Fruit fly (Drosophila melanogaster): Measurements from ENCODE around the gene Traf6.

Traf6 gene

dm6 chrX:8152077-8152476, 5.1 kb downstream of the Traf6 start, which contains the start of gene Gbeta5:
Gbeta5 (minus strand) TSS chrX:8152275.
- TF ChIP-seq Myc (optimal IDR thresholded peaks at IDR 0.05) (no peak), insv (optimal IDR thresholded peaks at IDR 0.05) (no peak), Sin3A (optimal IDR thresholded peaks at IDR 0.05) (no peak), h (optimal IDR thresholded peaks at IDR 0.05) (no peak), psq (optimal IDR thresholded peaks at IDR 0.05) (no peak), ttk (optimal IDR thresholded peaks at IDR 0.05) (no peak)

dm6 chrX:8148556-8148955, 8.6 kb downstream of the Traf6 start, which contains the start of gene CG10959:
CG10959 (plus strand) TSS chrX:8148783.
- TF ChIP-seq Myc (optimal IDR thresholded peaks at IDR 0.05) (no peak), psq (optimal IDR thresholded peaks at IDR 0.05) (no peak)

- TF ChIP-seq ttk (optimal IDR thresholded peaks at IDR 0.05): no peak
- no peak for TF ChIP-seq insv (optimal IDR thresholded peaks at IDR 0.05)
- TF ChIP-seq Sin3A (optimal IDR thresholded peaks at IDR 0.05): no peak
- TF ChIP-seq h (optimal IDR thresholded peaks at IDR 0.05): no peak
- no peak for TF ChIP-seq psq (optimal IDR thresholded peaks at IDR 0.05)
- TF ChIP-seq Myc (optimal IDR thresholded peaks at IDR 0.05): no peak
Observed at dm6 chrX:8147649-8148048, 9.5 kb downstream of the Traf6 start, which contains the start of gene CG15336. CG15336 (plus strand) TSS chrX:8147949.

- TF ChIP-seq ttk (optimal IDR thresholded peaks at IDR 0.05) (no peak), psq (optimal IDR thresholded peaks at IDR 0.05) (no peak)
Observed at dm6 chrX:8145501-8146157, 11.6 kb downstream of the Traf6 start, which contains the start of the genes alpha-PheRS and CG2129. alpha-PheRS (minus strand) TSS chrX:8145602. CG2129 (plus strand) TSS chrX:8145839.

- TF ChIP-seq Sin3A (optimal IDR thresholded peaks at IDR 0.05): no peak
- TF ChIP-seq psq (optimal IDR thresholded peaks at IDR 0.05): peak; percentile 13
- TF ChIP-seq Myc (optimal IDR thresholded peaks at IDR 0.05): no peak
- TF ChIP-seq ttk (optimal IDR thresholded peaks at IDR 0.05): no peak
- no peak for TF ChIP-seq h (optimal IDR thresholded peaks at IDR 0.05)
Observed at dm6 chrX:8143537-8143936, 13.6 kb downstream of the Traf6 start, which contains the start of gene CG17982. CG17982 (minus strand) TSS chrX:8143835.

- no peak for TF ChIP-seq ttk (optimal IDR thresholded peaks at IDR 0.05)
Observed at dm6 chrX:8142067-8142462, 15.1 kb downstream of the Traf6 start, which contains the start of gene Smox. Smox (minus strand) TSS chrX:8142279.

dm6 chrX:8141353-8142066, 15.7 kb downstream of the Traf6 start:
- TF ChIP-seq Myc (optimal IDR thresholded peaks at IDR 0.05): no peak
- no peak for TF ChIP-seq Sin3A (optimal IDR thresholded peaks at IDR 0.05)
- no peak for TF ChIP-seq insv (optimal IDR thresholded peaks at IDR 0.05)
- TF ChIP-seq ttk (optimal IDR thresholded peaks at IDR 0.05): no peak
- TF ChIP-seq h (optimal IDR thresholded peaks at IDR 0.05): no peak
- no peak for TF ChIP-seq psq (optimal IDR thresholded peaks at IDR 0.05)

- TF ChIP-seq ttk (optimal IDR thresholded peaks at IDR 0.05): no peak
- TF ChIP-seq Myc (optimal IDR thresholded peaks at IDR 0.05): no peak
- no peak for TF ChIP-seq Sin3A (optimal IDR thresholded peaks at IDR 0.05)
- TF ChIP-seq insv (optimal IDR thresholded peaks at IDR 0.05): no peak
- TF ChIP-seq h (optimal IDR thresholded peaks at IDR 0.05): no peak
- TF ChIP-seq psq (optimal IDR thresholded peaks at IDR 0.05): no peak
Observed at dm6 chrX:8140707-8141106, 16.5 kb downstream of the Traf6 start.

dm6 chrX:8137285-8137684, 19.9 kb downstream of the Traf6 start:
- TF ChIP-seq Sin3A (optimal IDR thresholded peaks at IDR 0.05): no peak
- no peak for TF ChIP-seq psq (optimal IDR thresholded peaks at IDR 0.05)
- no peak for TF ChIP-seq ttk (optimal IDR thresholded peaks at IDR 0.05)
- no peak for TF ChIP-seq h (optimal IDR thresholded peaks at IDR 0.05)
- TF ChIP-seq Myc (optimal IDR thresholded peaks at IDR 0.05): no peak
- no peak for TF ChIP-seq insv (optimal IDR thresholded peaks at IDR 0.05)

dm6 chrX:8135420-8135874, 21.7 kb downstream of the Traf6 start, which contains the start of the genes cyr and CG2120:
cyr (minus strand) TSS chrX:8135713.
CG2120 (plus strand) TSS chrX:8135824.
- no peak for TF ChIP-seq insv (optimal IDR thresholded peaks at IDR 0.05)
- no peak for TF ChIP-seq Myc (optimal IDR thresholded peaks at IDR 0.05)
- TF ChIP-seq psq (optimal IDR thresholded peaks at IDR 0.05): no peak
- no peak for TF ChIP-seq ttk (optimal IDR thresholded peaks at IDR 0.05)
- no peak for TF ChIP-seq Sin3A (optimal IDR thresholded peaks at IDR 0.05)
- no peak for TF ChIP-seq h (optimal IDR thresholded peaks at IDR 0.05)

dm6 chrX:8131693-8132313, 25.4 kb downstream of the Traf6 start, which contains the start of gene CG10958:
CG10958 (plus strand) TSS chrX:8132285.
- TF ChIP-seq Myc (optimal IDR thresholded peaks at IDR 0.05): no peak
- TF ChIP-seq insv (optimal IDR thresholded peaks at IDR 0.05): no peak
- TF ChIP-seq ttk (optimal IDR thresholded peaks at IDR 0.05): no peak
- no peak for TF ChIP-seq psq (optimal IDR thresholded peaks at IDR 0.05)
- no peak for TF ChIP-seq Sin3A (optimal IDR thresholded peaks at IDR 0.05)
- TF ChIP-seq h (optimal IDR thresholded peaks at IDR 0.05): no peak
